Fruit fly (Drosophila melanogaster): ENCODE data around the gene Pgls.

DNA sequence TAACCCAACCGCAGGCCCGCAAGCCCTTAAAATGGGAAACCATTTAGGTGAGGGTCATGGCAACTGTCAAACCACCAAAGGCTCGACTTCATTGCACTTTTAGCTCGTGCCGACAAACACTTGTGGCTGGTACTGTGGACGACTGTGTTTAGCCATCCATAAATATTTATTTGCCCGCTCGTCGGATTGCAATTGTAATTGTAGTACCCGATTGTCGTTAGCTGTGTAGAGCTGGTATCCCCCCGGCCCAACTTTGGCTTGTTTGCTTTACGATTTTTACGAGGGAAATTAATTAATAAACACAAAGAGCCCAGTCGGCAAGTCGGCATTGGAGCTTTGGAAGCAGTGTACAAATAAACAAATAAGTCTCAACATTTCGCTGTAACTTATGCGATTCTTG lies 2.0 kb upstream of the Pgls start:
- no peak for TF ChIP-seq CG11902 (GFP tag; optimal IDR thresholded peaks at IDR 0.05)
- no peak for TF ChIP-seq Hr39 (GFP tag; optimal IDR thresholded peaks at IDR 0.05)
- TF ChIP-seq Gug (GFP tag; IDR thresholded peaks at IDR 0.05): no peak
- TF ChIP-seq Eip78C (GFP tag): no peak
- no peak for TF ChIP-seq Met (GFP tag; optimal IDR thresholded peaks at IDR 0.05)
- no peak for TF ChIP-seq Blimp-1 (GFP tag; optimal IDR thresholded peaks at IDR 0.05)
- TF ChIP-seq Sox102F (GFP tag; optimal IDR thresholded peaks at IDR 0.05): no peak
- TF ChIP-seq CG10631 (GFP tag; optimal IDR thresholded peaks at IDR 0.05): no peak
- TF ChIP-seq CG1621 (tag; optimal IDR thresholded peaks at IDR 0.05): no peak
- TF ChIP-seq topi (GFP tag; optimal IDR thresholded peaks at IDR 0.05): no peak
- TF ChIP-seq Hr38 (GFP tag; optimal IDR thresholded peaks at IDR 0.05): no peak
- no peak for TF ChIP-seq Eip75B (GFP tag; optimal IDR thresholded peaks at IDR 0.05)
- TF ChIP-seq Lpt (GFP tag; optimal IDR thresholded peaks at IDR 0.05): no peak
- TF ChIP-seq CG16779 (tag; optimal IDR thresholded peaks at IDR 0.05): no peak

Measured in whole organism, prepupa.